Worm (Caenorhabditis elegans): ENCODE data around the gene skn-1.

ce11 chrIV:5678044-5678443 is 17.9 kb upstream of the skn-1 start, which contains the start of gene C55C3.4:
- TF ChIP-seq aha-1 (tag) (no peak), T26A8.4 (GFP tag; IDR thresholded peaks at IDR 0.05) (no peak), pha-4 (GFP tag; IDR thresholded peaks at IDR 0.05) (no peak), pha-4 (tag; optimal IDR thresholded peaks at IDR 0.05) (no peak), unc-130 (GFP tag; optimal IDR thresholded peaks at IDR 0.05) (no peak), zfp-2 (tag; optimal IDR thresholded peaks at IDR 0.05) (no peak), ztf-11 (tag; optimal IDR thresholded peaks at IDR 0.05) (no peak), mep-1 (tag; optimal IDR thresholded peaks at IDR 0.05) (no peak), pqm-1 (tag; optimal IDR thresholded peaks at IDR 0.05) (no peak), spr-1 (tag; optimal IDR thresholded peaks at IDR 0.05) (no peak), cey-2 (tag; optimal IDR thresholded peaks at IDR 0.05; ENCODE audit: borderline replicate concordance, insufficient read depth) (no peak), R02D3.7 (tag; optimal IDR thresholded peaks at IDR 0.05) (no peak), sdz-12 (GFP tag; optimal IDR thresholded peaks at IDR 0.05) (no peak), nhr-77 (tag; optimal IDR thresholded peaks at IDR 0.05) (no peak), unc-62 (GFP tag; optimal IDR thresholded peaks at IDR 0.05 in 1 of 2) (no peak), unc-62 (tag; optimal IDR thresholded peaks at IDR 0.05) (no peak)
